Worm (Caenorhabditis elegans) whole organism, early embryonic: ENCODE data around the gene cgt-3.

Source experiments
- B0310.2 ChIP-seq: sonication (generic microtip); optimal IDR thresholded peaks from 2 replicates; lab custom pipeline; 2016; ENCODE audit warnings: mild to moderate bottlenecking, missing genetic modification characterization, missing compliant biosample characterization
- F13C5.2 ChIP-seq: sonication (generic microtip); optimal IDR thresholded peaks from 2 replicates; lab custom pipeline; 2017; ENCODE audit warnings: mild to moderate bottlenecking, missing genetic modification characterization, inconsistent platforms, missing compliant biosample characterization
- aly-1 ChIP-seq: sonication (generic microtip); optimal IDR thresholded peaks from 2 replicates; lab custom pipeline; 2016; ENCODE audit warnings: missing genetic modification characterization, missing compliant biosample characterization
- ama-1 ChIP-seq: fragments of 150-350 bp; optimal IDR thresholded peaks from 2 replicates; lab custom pipeline; 2014
- ceh-13 ChIP-seq: fragments of 200-800 bp; sonication (Bioruptor generic); optimal IDR thresholded peaks from 2 replicates; lab custom pipeline; 2018; ENCODE audit warnings: mild to moderate bottlenecking, missing genetic modification characterization, missing compliant biosample characterization
- ceh-36 ChIP-seq: sonication (generic microtip); optimal IDR thresholded peaks from 2 replicates; lab custom pipeline; 2016; ENCODE audit warnings: missing genetic modification characterization, inconsistent platforms, missing compliant biosample characterization
- ets-7 ChIP-seq: sonication (generic microtip); optimal IDR thresholded peaks from 2 replicates; lab custom pipeline; 2016; ENCODE audit warnings: missing genotype, missing genetic modification characterization, missing compliant biosample characterization
- flt-1 ChIP-seq: fragments of 200-800 bp; sonication (Bioruptor generic); IDR thresholded peaks from 2 replicates; pipeline ENCODE4 v1.3.6; 2022; ENCODE audit warnings: missing genetic modification characterization, missing compliant biosample characterization
- hmbx-1 ChIP-seq: sonication (generic microtip); optimal IDR thresholded peaks from 2 replicates; lab custom pipeline; 2016; ENCODE audit warnings: mild to moderate bottlenecking, missing genetic modification characterization, missing compliant biosample characterization
- hmg-4 ChIP-seq: fragments of 200-800 bp; sonication (Bioruptor generic); optimal IDR thresholded peaks from 2 replicates; lab custom pipeline; 2018; ENCODE audit warnings: mild to moderate bottlenecking, missing genetic modification characterization, missing compliant biosample characterization
- hnd-1 ChIP-seq: sonication (generic microtip); optimal IDR thresholded peaks from 2 replicates; lab custom pipeline; 2016; ENCODE audit warnings: missing genetic modification characterization, missing compliant biosample characterization
- pes-1 ChIP-seq: fragments of 200-800 bp; sonication (Bioruptor generic); IDR thresholded peaks from 2 replicates; pipeline ENCODE4 v1.3.6; 2022; ENCODE audit warnings: missing genetic modification reagents, missing genetic modification characterization, missing compliant biosample characterization
- scrt-1 ChIP-seq: fragments of 200-800 bp; sonication (Bioruptor generic); IDR thresholded peaks from 2 replicates; pipeline ENCODE4 v1.3.6; 2022; ENCODE audit warnings: missing genetic modification characterization, missing compliant biosample characterization
- sea-1 ChIP-seq: fragments of 200-800 bp; sonication (Bioruptor generic); conservative IDR thresholded peaks from 2 replicates; pipeline ENCODE4 v1.3.6; 2022; ENCODE audit warnings: missing genetic modification characterization, missing compliant biosample characterization
- tbx-11 ChIP-seq: fragments of 200-800 bp; sonication (Bioruptor generic); IDR thresholded peaks from 2 replicates; pipeline ENCODE4 v1.3.6; 2022; ENCODE audit warnings: missing genetic modification characterization, missing compliant biosample characterization
- tbx-37 ChIP-seq: fragments of 200-800 bp; sonication (Bioruptor generic); conservative IDR thresholded peaks from 2 replicates; pipeline ENCODE4 v1.3.6; 2022; ENCODE audit warnings: missing genetic modification reagents, missing genetic modification characterization, missing compliant biosample characterization
- tra-4 ChIP-seq: sonication (generic microtip); optimal IDR thresholded peaks from 2 replicates; lab custom pipeline; 2017; ENCODE audit warnings: missing genetic modification characterization, missing compliant biosample characterization

The cgt-3 gene

DNA sequence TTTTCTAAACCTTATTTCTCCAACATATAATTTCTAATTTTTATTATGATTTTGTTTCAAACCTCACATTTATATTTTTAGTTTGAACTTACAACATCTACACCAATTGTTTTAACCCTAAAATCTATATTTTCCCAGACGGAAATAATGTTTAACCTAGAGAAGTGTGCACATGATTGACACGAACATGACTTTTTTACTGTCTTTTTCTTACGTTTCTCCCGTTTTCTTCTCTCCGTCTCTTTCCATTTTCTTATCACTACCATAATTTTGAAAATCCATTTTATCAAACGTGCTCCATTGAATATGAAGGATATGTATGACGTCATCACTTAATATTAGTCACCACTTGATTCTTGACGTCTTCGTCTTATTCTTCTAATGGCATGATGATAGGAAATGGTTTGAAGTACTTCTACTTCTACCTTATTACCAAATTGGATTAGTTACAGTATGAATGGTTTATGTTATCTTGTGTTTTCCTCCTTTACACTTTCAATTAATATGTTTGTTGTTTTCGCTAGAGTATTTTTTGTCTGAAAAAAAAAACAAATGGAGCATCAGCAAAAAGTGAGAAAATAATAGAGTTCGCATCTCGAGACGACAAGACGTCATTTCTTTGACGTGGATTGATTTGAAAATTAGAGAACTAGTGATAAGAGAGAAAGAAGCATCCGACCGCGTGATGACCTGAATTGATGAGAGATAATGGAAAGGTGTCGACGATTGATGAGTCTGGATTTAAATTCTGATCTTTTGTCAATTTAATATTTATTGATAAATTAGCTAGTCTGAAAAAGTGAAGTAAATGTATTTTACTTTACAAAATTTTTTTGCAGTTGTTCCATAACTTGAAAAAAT, 21.0 kb downstream of the cgt-3 start:
- TF ChIP-seq ceh-13 (GFP tag; lab: Kevin White, UChicago) (no peak), tbx-11 (GFP tag; lab: Robert Waterston, UW) (no peak), scrt-1 (GFP tag; lab: Robert Waterston, UW) (no peak), hnd-1 (tag; lab: Kevin White, UChicago) (no peak), sea-1 (GFP tag; lab: Robert Waterston, UW) (no peak), pes-1 (GFP tag; lab: Robert Waterston, UW) (no peak), hmbx-1 (tag; lab: Kevin White, UChicago) (no peak), hmg-4 (GFP tag; lab: Kevin White, UChicago) (no peak), flt-1 (GFP tag; lab: Robert Waterston, UW) (no peak), ets-7 (no peak), aly-1 (no peak), tra-4 (tag; lab: Kevin White, UChicago) (no peak), F13C5.2 (no peak), B0310.2 (tag; lab: Kevin White, UChicago) (no peak), tbx-37 (no peak), ama-1 (lab: Kevin White, UChicago) (no peak), ceh-36 (tag; lab: Kevin White, UChicago) (no peak)

DNA sequence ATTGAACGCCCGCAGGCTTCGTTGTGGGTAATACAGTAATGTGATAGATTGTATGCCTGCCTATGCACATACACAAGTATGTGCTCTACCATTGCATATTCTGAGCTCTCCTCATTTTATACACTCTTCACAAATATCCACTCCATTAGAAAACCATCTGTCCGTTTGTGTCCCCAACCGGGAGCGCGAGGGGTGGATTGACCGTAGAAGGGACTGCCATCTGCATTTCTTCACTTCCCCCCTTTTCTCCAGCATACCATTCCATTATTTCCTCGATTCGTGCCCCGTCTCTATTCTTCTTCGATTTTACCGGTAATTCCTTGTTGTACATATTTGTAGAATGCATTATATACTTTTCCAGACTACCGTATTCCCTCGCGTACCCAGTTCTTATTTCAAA, 22.0 kb downstream of the cgt-3 start:
- no peak for TF ChIP-seq B0310.2 (tag; lab: Kevin White, UChicago)
- TF ChIP-seq ceh-36 (tag; lab: Kevin White, UChicago), result peak; percentile 24
- peak; percentile 50 for TF ChIP-seq hmg-4 (GFP tag; lab: Kevin White, UChicago)

DNA sequence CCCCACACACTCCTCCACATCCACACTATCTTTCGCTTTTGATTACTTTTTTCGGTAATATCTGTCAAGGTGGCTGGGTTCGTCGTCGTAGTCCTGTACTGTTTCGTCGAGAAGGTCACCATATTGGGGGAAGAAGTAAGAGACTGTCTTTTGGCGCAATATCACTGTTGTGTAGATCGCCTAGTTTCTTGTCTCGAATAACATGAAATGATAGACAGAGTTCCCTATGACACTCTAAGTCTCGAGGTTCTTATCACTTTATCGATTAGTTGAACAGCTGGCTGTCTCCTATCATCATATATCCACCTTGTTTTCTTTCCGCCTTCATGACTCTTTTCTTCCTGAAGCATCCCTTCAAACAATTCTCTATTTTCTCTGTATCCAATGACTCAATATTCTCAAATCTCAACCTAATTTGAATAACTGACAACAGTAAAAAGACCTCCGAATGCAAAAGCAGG, 22.9 kb downstream of the cgt-3 start:
- TF ChIP-seq tbx-11 (GFP tag; lab: Robert Waterston, UW) (no peak), hnd-1 (tag; lab: Kevin White, UChicago) (no peak), ceh-36 (tag; lab: Kevin White, UChicago) (no peak), pes-1 (GFP tag; lab: Robert Waterston, UW) (no peak), F13C5.2 (no peak), sea-1 (GFP tag; lab: Robert Waterston, UW) (no peak), scrt-1 (GFP tag; lab: Robert Waterston, UW) (no peak), tra-4 (tag; lab: Kevin White, UChicago) (no peak), ets-7 (no peak), B0310.2 (tag; lab: Kevin White, UChicago) (no peak), ceh-13 (GFP tag; lab: Kevin White, UChicago) (no peak), tbx-37 (no peak), flt-1 (GFP tag; lab: Robert Waterston, UW) (no peak), hmg-4 (GFP tag; lab: Kevin White, UChicago) (no peak), ama-1 (lab: Kevin White, UChicago) (no peak)

DNA sequence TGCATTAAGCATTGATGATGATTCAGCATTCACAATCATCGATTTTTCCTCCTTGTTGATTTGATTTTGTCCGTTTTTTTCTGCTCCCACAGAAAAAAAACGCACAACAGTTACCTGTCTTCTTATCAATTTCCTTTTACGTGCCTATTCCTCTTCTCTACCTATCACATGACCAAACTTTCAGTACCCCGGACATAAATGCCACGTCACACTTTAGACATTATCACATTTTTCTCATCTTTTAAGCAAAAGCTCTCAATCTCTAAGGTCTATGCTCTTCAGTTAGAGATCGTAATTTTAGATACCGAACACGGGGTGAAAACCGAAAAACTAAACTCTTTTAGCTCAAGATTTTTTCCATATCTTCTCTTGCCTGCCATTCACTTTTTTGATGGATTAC, 24.9 kb downstream of the cgt-3 start:
- TF ChIP-seq tra-4 (tag; lab: Kevin White, UChicago) (no peak), B0310.2 (tag; lab: Kevin White, UChicago) (no peak), ets-7 (no peak), tbx-37 (no peak), ama-1 (lab: Kevin White, UChicago) (no peak), hmg-4 (GFP tag; lab: Kevin White, UChicago) (no peak), ceh-13 (GFP tag; lab: Kevin White, UChicago) (no peak), pes-1 (GFP tag; lab: Robert Waterston, UW) (no peak), sea-1 (GFP tag; lab: Robert Waterston, UW) (no peak), aly-1 (no peak), F13C5.2 (no peak), hnd-1 (tag; lab: Kevin White, UChicago) (no peak), ceh-36 (tag; lab: Kevin White, UChicago) (no peak), tbx-11 (GFP tag; lab: Robert Waterston, UW) (no peak), flt-1 (GFP tag; lab: Robert Waterston, UW) (no peak), scrt-1 (GFP tag; lab: Robert Waterston, UW) (no peak), hmbx-1 (tag; lab: Kevin White, UChicago) (no peak)

DNA sequence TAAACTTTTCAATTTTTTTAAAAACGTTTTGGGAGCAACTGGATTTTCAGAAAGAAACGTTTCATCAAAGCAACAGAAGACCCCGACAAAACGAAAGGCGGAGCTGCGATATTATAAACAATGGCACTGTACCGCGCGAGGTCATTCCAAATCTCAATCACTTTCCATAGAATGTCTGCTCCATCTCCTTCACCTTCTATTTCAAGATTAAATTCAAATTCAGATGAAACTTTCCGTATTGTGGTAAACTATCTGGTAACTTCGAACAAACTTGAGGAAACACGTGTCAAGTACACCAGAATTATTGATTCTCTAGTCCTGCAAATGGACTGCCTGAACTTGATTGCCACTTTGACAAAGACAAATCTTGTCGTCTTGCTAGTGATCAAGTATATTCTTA, 29.7 kb downstream of the cgt-3 start, which contains the start of gene F28B12.6:
Gene F28B12.6, plus strand, starts transcription at position 49 of the 400 bp plus-strand sequence.
- TF ChIP-seq hmbx-1 (tag; lab: Kevin White, UChicago), result no peak
- peak; percentile 24 for TF ChIP-seq ama-1 (lab: Kevin White, UChicago)

DNA sequence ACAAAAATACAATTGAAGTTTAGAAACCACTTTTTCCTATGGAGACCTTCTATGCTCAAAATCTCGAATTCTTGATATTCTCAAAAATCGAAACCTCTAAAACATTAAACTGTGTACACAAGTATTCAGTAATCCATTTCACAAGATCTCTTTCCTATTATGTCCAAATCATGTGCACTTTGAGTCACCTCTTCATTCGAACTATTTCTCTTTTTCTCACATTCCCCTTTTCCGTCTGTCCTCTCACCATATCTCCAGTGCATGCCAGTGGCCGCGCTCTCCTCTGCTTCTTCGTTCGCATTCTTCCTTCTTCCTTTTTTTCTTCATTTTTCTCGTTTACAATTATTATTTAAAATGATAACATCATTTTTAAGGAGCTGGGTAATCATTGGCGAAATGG, 31.5 kb downstream of the cgt-3 start, which contains the start of gene F28B12.1:
Gene F28B12.1, plus strand, starts transcription at position 335 of the 400 bp plus-strand sequence.
- TF ChIP-seq sea-1 (GFP tag; lab: Robert Waterston, UW) (no peak), flt-1 (GFP tag; lab: Robert Waterston, UW) (no peak), scrt-1 (GFP tag; lab: Robert Waterston, UW) (no peak), hmg-4 (GFP tag; lab: Kevin White, UChicago) (no peak), ceh-13 (GFP tag; lab: Kevin White, UChicago) (no peak)

DNA sequence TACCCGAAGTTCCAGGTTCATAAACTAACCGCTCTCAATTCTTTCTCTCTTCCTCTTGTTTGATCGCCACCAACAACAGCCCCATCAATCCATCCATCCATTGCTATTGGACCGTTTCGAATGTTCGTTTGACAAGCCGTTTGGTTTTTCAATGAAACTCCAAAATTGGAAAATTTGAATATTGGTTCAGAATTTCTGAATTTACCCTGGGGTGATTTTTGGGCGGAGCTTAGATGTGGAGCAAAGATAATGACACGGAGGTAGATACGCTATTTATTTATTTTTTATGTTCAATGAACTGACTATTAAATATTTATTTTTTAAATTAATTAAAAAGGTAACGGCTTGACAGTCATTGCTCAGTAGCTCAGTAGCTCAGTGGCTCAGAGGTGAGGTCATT, 33.1 kb downstream of the cgt-3 start, which contains the start of gene B0034.2:
Gene B0034.2, minus strand, starts transcription at position 101 of the 400 bp plus-strand sequence.
- TF ChIP-seq ama-1 (lab: Kevin White, UChicago) (no peak), hmg-4 (GFP tag; lab: Kevin White, UChicago) (no peak), ceh-36 (tag; lab: Kevin White, UChicago) (no peak), tbx-37 (no peak), scrt-1 (GFP tag; lab: Robert Waterston, UW) (no peak), B0310.2 (tag; lab: Kevin White, UChicago) (no peak), hnd-1 (tag; lab: Kevin White, UChicago) (no peak), ceh-13 (GFP tag; lab: Kevin White, UChicago) (no peak), ets-7 (no peak), pes-1 (GFP tag; lab: Robert Waterston, UW) (no peak), tra-4 (tag; lab: Kevin White, UChicago) (no peak)
